Fruit fly (Drosophila melanogaster): ENCODE results near the gene CG5151.

CG5151 gene

DNA sequence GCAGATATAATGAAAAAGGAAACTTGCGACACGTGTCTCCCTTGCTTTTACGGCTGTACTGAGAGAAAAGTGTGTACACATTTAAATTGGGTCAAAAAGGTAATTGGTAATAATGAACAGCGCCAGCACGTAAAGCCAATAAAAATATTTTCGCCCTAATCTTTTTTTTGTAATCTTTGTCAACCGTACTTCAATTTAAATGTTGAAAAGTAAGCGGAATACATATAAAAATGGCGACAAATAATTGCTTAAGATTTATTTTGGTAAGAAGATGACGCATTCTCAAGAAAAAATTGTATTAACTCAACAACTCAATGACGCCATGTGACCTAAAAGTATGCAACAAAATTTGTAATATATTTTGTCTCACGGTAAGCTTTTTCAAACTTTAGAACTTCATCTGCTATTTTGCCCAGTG is 16.7 kb downstream of the CG5151 start (continued):
- no peak for TF ChIP-seq klu (GFP tag; IDR thresholded peaks at IDR 0.05)
- no peak for TF ChIP-seq CG31388 (GFP tag; optimal IDR thresholded peaks at IDR 0.05)
- TF ChIP-seq Drgx (GFP tag; IDR thresholded peaks at IDR 0.05) = no peak
- TF ChIP-seq pum (GFP tag; optimal IDR thresholded peaks at IDR 0.05) = no peak
- TF ChIP-seq CG17829 (tag; optimal IDR thresholded peaks at IDR 0.05) = no peak
- no peak for TF ChIP-seq crp (GFP tag; optimal IDR thresholded peaks at IDR 0.05)
- no peak for TF ChIP-seq CG7745 (tag; optimal IDR thresholded peaks at IDR 0.05)
- TF ChIP-seq Dip3 (GFP tag; optimal IDR thresholded peaks at IDR 0.05) = no peak
- peak; percentile 4 for TF ChIP-seq CG17385 (GFP tag; optimal IDR thresholded peaks at IDR 0.05)
- peak; percentile 53 for TF ChIP-seq Hand (GFP tag; optimal IDR thresholded peaks at IDR 0.05)
- peak; percentile 27 for TF ChIP-seq sug (tag; optimal IDR thresholded peaks at IDR 0.05)
- no peak for TF ChIP-seq zfh2 (GFP tag; optimal IDR thresholded peaks at IDR 0.05)
- no peak for TF ChIP-seq unc-4 (GFP tag; IDR thresholded peaks at IDR 0.05; ENCODE audit: partially characterized antibody)
- TF ChIP-seq grn (GFP tag; optimal IDR thresholded peaks at IDR 0.05) = no peak
- peak; percentile 39 for TF ChIP-seq Oli (tag; optimal IDR thresholded peaks at IDR 0.05)
- no peak for TF ChIP-seq sd (tag; optimal IDR thresholded peaks at IDR 0.05)
- no peak for TF ChIP-seq da (GFP tag; optimal IDR thresholded peaks at IDR 0.05)
- TF ChIP-seq CG7372 (GFP tag; IDR thresholded peaks at IDR 0.05) = no peak
- no peak for TF ChIP-seq CG42726 (GFP tag; IDR thresholded peaks at IDR 0.05; ENCODE audit: partially characterized antibody)
- TF ChIP-seq nom (GFP tag; optimal IDR thresholded peaks at IDR 0.05) = no peak
- no peak for TF ChIP-seq CG6813 (GFP tag; optimal IDR thresholded peaks at IDR 0.05)
- TF ChIP-seq CG7786 (GFP tag; optimal IDR thresholded peaks at IDR 0.05) = peak; percentile 41
- TF ChIP-seq Bteb2 (GFP tag; optimal IDR thresholded peaks at IDR 0.05) = no peak
- TF ChIP-seq CG8944 (GFP tag; optimal IDR thresholded peaks at IDR 0.05) = no peak
- no peak for TF ChIP-seq sens-2 (GFP tag; IDR thresholded peaks at IDR 0.05)
- no peak for TF ChIP-seq Ets97D (GFP tag; optimal IDR thresholded peaks at IDR 0.05)
- TF ChIP-seq zf30C (GFP tag; optimal IDR thresholded peaks at IDR 0.05) = no peak
- TF ChIP-seq CG12071 (GFP tag; optimal IDR thresholded peaks at IDR 0.05) = no peak
- no peak for TF ChIP-seq CG30431 (GFP tag; optimal IDR thresholded peaks at IDR 0.05)
- TF ChIP-seq scrt (GFP tag; optimal IDR thresholded peaks at IDR 0.05) = no peak
- peak; percentile 6 for TF ChIP-seq CG6765 (GFP tag; optimal IDR thresholded peaks at IDR 0.05)
- peak; percentile 34 for TF ChIP-seq CG18619 (GFP tag; optimal IDR thresholded peaks at IDR 0.05)
- TF ChIP-seq eve (GFP tag; optimal IDR thresholded peaks at IDR 0.05) = peak in 1 of 2 experiments; percentile 91
- TF ChIP-seq CG1647 (GFP tag; optimal IDR thresholded peaks at IDR 0.05) = no peak
- TF ChIP-seq corto (GFP tag; optimal IDR thresholded peaks at IDR 0.05) = no peak
- no peak for TF ChIP-seq CG17612 (GFP tag; IDR thresholded peaks at IDR 0.05)
- no peak for TF ChIP-seq esg (GFP tag; conservative IDR thresholded peaks at IDR 0.05)
- TF ChIP-seq CG8388 (GFP tag; optimal IDR thresholded peaks at IDR 0.05) = no peak
- no peak for TF ChIP-seq CG3995 (GFP tag; optimal IDR thresholded peaks at IDR 0.05)
- TF ChIP-seq Nf-YA (GFP tag; IDR thresholded peaks at IDR 0.05) = no peak
- no peak for TF ChIP-seq CG17328 (GFP tag; IDR thresholded peaks at IDR 0.05)
- TF ChIP-seq gsb (GFP tag; IDR thresholded peaks at IDR 0.05) = no peak
- TF ChIP-seq Elba2 (GFP tag; optimal IDR thresholded peaks at IDR 0.05) = no peak
- no peak for TF ChIP-seq CG4854 (GFP tag; optimal IDR thresholded peaks at IDR 0.05)
- no peak for TF ChIP-seq Vsx1 (GFP tag; optimal IDR thresholded peaks at IDR 0.05)
- TF ChIP-seq row (GFP tag; IDR thresholded peaks at IDR 0.05) = peak; percentile 40
- no peak for TF ChIP-seq crol (GFP tag; IDR thresholded peaks at IDR 0.05)
- TF ChIP-seq CG7839 (tag; optimal IDR thresholded peaks at IDR 0.05) = peak; percentile 48
- TF ChIP-seq ttk (GFP tag; IDR thresholded peaks at IDR 0.05) = no peak
- no peak for TF ChIP-seq br (optimal IDR thresholded peaks at IDR 0.05)
- no peak for TF ChIP-seq CG32772 (GFP tag; IDR thresholded peaks at IDR 0.05)
- TF ChIP-seq ci (GFP tag; IDR thresholded peaks at IDR 0.05) = no peak
